Fruit fly (Drosophila melanogaster) ovary, adult (tissue): ENCODE results near the gene CG5188.
A peak's percentile ranks its signal among the peaks of the same experiment; 100 is the strongest.

Source experiments
- CG17801 ChIP-seq: fragments of 200-800 bp; optimal IDR thresholded peaks from 2 replicates; lab custom pipeline; 2019; ENCODE audit warnings: missing biosample characterization, mild to moderate bottlenecking, missing genetic modification characterization, moderate library complexity; ENCODE audit not compliant: partially characterized antibody

Gene CG5188

dm6 chr2L:10428528-10428927, at the start of gene CG5188:
Gene CG5188 (plus strand): TSS chr2L:10428829.
- peak; percentile 17 for TF ChIP-seq CG17801 (GFP tag; lab: Kevin White, UChicago)

- no peak for TF ChIP-seq CG17801 (GFP tag; lab: Kevin White, UChicago)
Measured at dm6 chr2L:10379865-10380264, 48.8 kb upstream of the CG5188 start, which contains the start of gene gny. Gene gny (plus strand): TSS chr2L:10380103.

- TF ChIP-seq CG17801 (GFP tag; lab: Kevin White, UChicago): peak; percentile 33
Measured at dm6 chr2L:10381890-10382450, 46.7 kb upstream of the CG5188 start, which contains the start of gene CG5096. Gene CG5096 (plus strand): TSS chr2L:10382263.

dm6 chr2L:10386208-10386805, 42.3 kb upstream of the CG5188 start, which contains the start of the genes Cdk1 and mRpS7:
Gene Cdk1 (minus strand): TSS chr2L:10386262.
Gene mRpS7 (plus strand): TSS chr2L:10386662.
- TF ChIP-seq CG17801 (GFP tag; lab: Kevin White, UChicago): peak; percentile 36

- TF ChIP-seq CG17801 (GFP tag; lab: Kevin White, UChicago): no peak
Measured at dm6 chr2L:10386824-10387223, 41.8 kb upstream of the CG5188 start.

- peak; percentile 41 for TF ChIP-seq CG17801 (GFP tag; lab: Kevin White, UChicago)
Measured at dm6 chr2L:10387869-10388726, 40.5 kb upstream of the CG5188 start, which contains the start of gene da. Gene da (plus strand): TSS chr2L:10388105.

dm6 chr2L:10393467-10393866, 35.2 kb upstream of the CG5188 start:
- TF ChIP-seq CG17801 (GFP tag; lab: Kevin White, UChicago): no peak

- TF ChIP-seq CG17801 (GFP tag; lab: Kevin White, UChicago): peak; percentile 8
Measured at dm6 chr2L:10395035-10395434, 33.6 kb upstream of the CG5188 start.

- TF ChIP-seq CG17801 (GFP tag; lab: Kevin White, UChicago): no peak
Measured at dm6 chr2L:10395642-10396487, 32.8 kb upstream of the CG5188 start, which contains the start of gene Mdh1. Gene Mdh1 (minus strand): TSS chr2L:10396332.

dm6 chr2L:10396488-10396824, 32.2 kb upstream of the CG5188 start, which contains the start of gene Cnot4:
Gene Cnot4 (plus strand): TSS chr2L:10396716.
- peak; percentile 4 for TF ChIP-seq CG17801 (GFP tag; lab: Kevin White, UChicago)

dm6 chr2L:10396877-10397587, 31.6 kb upstream of the CG5188 start:
- TF ChIP-seq CG17801 (GFP tag; lab: Kevin White, UChicago): no peak

- no peak for TF ChIP-seq CG17801 (GFP tag; lab: Kevin White, UChicago)
Measured at dm6 chr2L:10403803-10404315, 24.8 kb upstream of the CG5188 start.

- no peak for TF ChIP-seq CG17801 (GFP tag; lab: Kevin White, UChicago)
Measured at dm6 chr2L:10405008-10405654, 23.5 kb upstream of the CG5188 start, which contains the start of the genes CG17768, LSm-4 and Ir31a. Gene CG17768 (minus strand): TSS chr2L:10405203. Gene LSm-4 (minus strand): TSS chr2L:10405203. Gene Ir31a (plus strand): TSS chr2L:10405565.
